Fruit fly (Drosophila melanogaster): Measurements from ENCODE around the gene CG17982.

Gene CG17982

DNA sequence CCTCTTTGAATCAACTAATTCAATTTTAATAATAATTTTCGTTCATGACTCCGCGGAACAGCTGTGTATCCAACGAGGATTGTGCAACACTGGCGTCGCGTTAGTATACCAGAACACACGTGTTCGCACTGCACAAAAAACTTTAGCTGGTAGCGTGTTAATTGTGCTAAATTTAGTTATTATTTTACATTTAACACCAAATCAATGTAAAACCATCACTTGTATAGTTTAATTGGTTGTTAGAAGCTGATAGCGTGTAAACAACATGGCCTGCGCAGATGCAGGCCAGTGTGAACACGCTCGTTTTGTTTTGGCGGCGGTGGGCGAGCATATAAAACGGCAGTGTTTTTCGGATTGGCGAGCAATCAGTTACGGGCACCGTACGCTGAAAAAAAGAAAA, 13.7 kb upstream of the CG17982 start, which contains the start of the genes Traf6 and GIIIspla2:
TSS of gene Traf6 (minus strand) at position 93 of the 400 bp plus-strand sequence.
TSS of gene GIIIspla2 (plus strand) at position 335 of the 400 bp plus-strand sequence.
- TF ChIP-seq CTCF (optimal IDR thresholded peaks at IDR 0.05) (no peak), CG8478 (optimal IDR thresholded peaks at IDR 0.05) (no peak)

DNA sequence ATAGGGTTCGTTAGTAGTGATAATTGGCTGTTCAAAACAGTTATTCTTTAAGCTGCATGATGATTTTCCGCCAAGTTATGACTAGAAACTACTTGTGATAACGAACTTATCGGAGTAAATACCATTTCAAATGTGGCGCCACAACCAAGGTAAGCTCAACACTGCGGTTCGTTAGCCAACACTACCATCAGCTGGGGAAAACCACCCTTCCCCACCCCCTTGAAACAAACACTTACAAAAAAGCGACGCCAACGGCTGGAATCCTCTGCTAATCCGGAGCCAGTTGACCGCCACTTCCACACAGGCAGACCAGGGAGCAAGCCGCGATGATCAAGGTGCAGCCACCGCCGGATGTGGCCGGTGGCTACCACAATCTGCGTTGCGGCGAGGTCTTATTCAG, 9.1 kb upstream of the CG17982 start, which contains the start of gene CG18262:
TSS of gene CG18262 (plus strand) at position 231 of the 400 bp plus-strand sequence.
- TF ChIP-seq CG8478 (optimal IDR thresholded peaks at IDR 0.05) (no peak), CTCF (optimal IDR thresholded peaks at IDR 0.05) (no peak)

dm6 chrX:8152077-8152476, 8.4 kb upstream of the CG17982 start, which contains the start of gene Gbeta5:
Gbeta5 (minus strand) TSS chrX:8152275.
- TF ChIP-seq CG8478 (optimal IDR thresholded peaks at IDR 0.05) (no peak), CTCF (optimal IDR thresholded peaks at IDR 0.05) (no peak)

dm6 chrX:8148556-8148955, 4.9 kb upstream of the CG17982 start, which contains the start of gene CG10959:
CG10959 (plus strand) TSS chrX:8148783.
- TF ChIP-seq CTCF (optimal IDR thresholded peaks at IDR 0.05) (no peak), CG8478 (optimal IDR thresholded peaks at IDR 0.05) (no peak)

- TF ChIP-seq CTCF (optimal IDR thresholded peaks at IDR 0.05) (no peak), CG8478 (optimal IDR thresholded peaks at IDR 0.05) (no peak)
Observed at dm6 chrX:8147649-8148048, 4.0 kb upstream of the CG17982 start, which contains the start of gene CG15336. CG15336 (plus strand) TSS chrX:8147949.

DNA sequence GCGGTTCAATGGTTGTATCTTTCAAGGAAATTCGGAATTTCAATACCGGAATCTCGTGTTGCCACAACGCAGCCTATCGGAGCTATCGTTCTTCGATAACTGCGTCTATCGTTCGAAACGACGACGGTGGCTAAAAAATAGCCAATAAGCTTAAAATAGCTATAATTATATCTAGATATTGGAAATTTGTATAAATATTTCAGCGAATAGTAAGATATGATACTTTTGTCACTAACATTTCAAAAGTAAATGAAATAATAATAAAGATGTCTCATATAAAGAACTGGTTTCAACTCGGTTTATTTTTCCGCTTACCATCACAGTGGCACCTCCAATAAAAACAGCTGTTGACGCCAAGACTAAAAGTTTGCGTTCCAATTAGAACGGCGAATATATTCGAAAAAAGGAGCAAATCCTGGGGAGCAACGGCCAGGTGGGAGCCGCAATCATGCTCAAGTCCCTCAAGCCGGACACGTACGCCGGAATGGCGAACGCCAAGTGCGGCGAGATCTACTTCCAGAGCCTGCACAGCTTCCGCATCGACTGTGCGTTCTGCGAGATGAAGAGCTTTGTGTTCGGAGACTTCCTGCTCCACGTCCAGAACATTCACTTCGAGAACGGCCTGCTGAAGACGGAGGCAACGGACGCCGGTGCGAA, 2.0 kb upstream of the CG17982 start, which contains the start of the genes alpha-PheRS and CG2129:
TSS of gene alpha-PheRS (minus strand) at position 102 of the 657 bp plus-strand sequence.
TSS of gene CG2129 (plus strand) at position 339 of the 657 bp plus-strand sequence.
- TF ChIP-seq CG8478 (optimal IDR thresholded peaks at IDR 0.05) (no peak), CTCF (optimal IDR thresholded peaks at IDR 0.05) (no peak)

dm6 chrX:8142067-8142462, 1.6 kb downstream of the CG17982 start, which contains the start of gene Smox:
Smox (minus strand) TSS chrX:8142279.
- TF ChIP-seq CTCF (optimal IDR thresholded peaks at IDR 0.05) (peak in 1 of 2 experiments; percentile 10), CG8478 (optimal IDR thresholded peaks at IDR 0.05) (no peak)

dm6 chrX:8141353-8142066, 2.1 kb downstream of the CG17982 start:
- TF ChIP-seq CTCF (optimal IDR thresholded peaks at IDR 0.05): no peak
- no peak for TF ChIP-seq CG8478 (optimal IDR thresholded peaks at IDR 0.05)

- TF ChIP-seq CG8478 (optimal IDR thresholded peaks at IDR 0.05) (no peak), CTCF (optimal IDR thresholded peaks at IDR 0.05) (no peak)
Observed at dm6 chrX:8140707-8141106, 2.9 kb downstream of the CG17982 start.

DNA sequence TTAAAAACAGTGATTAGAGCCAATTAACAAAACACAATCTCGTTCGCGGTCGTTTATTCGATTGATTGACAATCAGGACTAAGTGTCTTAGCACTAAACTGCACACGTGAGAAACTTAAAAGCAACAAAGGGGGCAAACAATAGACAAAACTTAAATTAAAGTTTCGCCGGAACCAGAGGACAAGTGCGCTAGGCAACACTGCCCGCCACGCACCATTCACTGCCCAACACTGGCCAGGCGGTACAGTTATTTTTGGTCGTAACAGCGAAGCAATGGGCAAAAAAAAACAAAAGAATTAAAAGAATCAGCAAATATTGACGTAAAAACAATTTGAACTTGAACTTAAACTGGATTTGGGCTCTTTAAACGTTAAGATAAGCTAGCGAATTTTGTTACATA, 6.3 kb downstream of the CG17982 start:
- TF ChIP-seq CTCF (optimal IDR thresholded peaks at IDR 0.05) (no peak), CG8478 (optimal IDR thresholded peaks at IDR 0.05) (no peak)

DNA sequence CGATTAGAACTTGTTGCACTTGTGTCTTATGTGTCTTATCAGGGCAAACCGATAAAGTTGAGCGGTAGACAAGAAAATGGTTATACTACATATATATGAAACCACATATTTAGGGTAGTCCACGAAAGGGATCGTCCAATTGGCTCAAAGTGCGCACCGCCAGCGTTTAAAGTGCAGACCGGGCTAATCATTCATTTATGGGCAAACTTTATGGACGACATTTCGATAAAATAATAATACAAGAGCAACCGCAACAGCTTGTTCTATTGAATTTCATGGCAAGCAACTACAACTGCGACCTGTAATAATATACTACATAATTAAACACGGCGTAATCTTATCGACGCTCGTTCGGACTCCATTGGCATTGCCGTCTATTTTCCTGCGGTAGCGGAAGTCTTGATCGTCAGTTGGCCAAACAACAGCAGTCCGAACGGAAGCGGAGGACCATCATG, 8.2 kb downstream of the CG17982 start, which contains the start of the genes cyr and CG2120:
TSS of gene cyr (minus strand) at position 294 of the 455 bp plus-strand sequence.
TSS of gene CG2120 (plus strand) at position 405 of the 455 bp plus-strand sequence.
- no peak for TF ChIP-seq CG8478 (optimal IDR thresholded peaks at IDR 0.05)
- TF ChIP-seq CTCF (optimal IDR thresholded peaks at IDR 0.05): no peak

dm6 chrX:8131693-8132313, 11.8 kb downstream of the CG17982 start, which contains the start of gene CG10958:
CG10958 (plus strand) TSS chrX:8132285.
- TF ChIP-seq CG8478 (optimal IDR thresholded peaks at IDR 0.05) (no peak), CTCF (optimal IDR thresholded peaks at IDR 0.05) (no peak)

- TF ChIP-seq CTCF (optimal IDR thresholded peaks at IDR 0.05) (no peak), CG8478 (optimal IDR thresholded peaks at IDR 0.05) (no peak)
Observed at dm6 chrX:8129204-8129997, 14.2 kb downstream of the CG17982 start, which contains the start of gene CG2116. CG2116 (plus strand) TSS chrX:8129812.

dm6 chrX:8128133-8128532, 15.5 kb downstream of the CG17982 start:
- TF ChIP-seq CTCF (optimal IDR thresholded peaks at IDR 0.05) (no peak), CG8478 (optimal IDR thresholded peaks at IDR 0.05) (no peak)
